Worm (Caenorhabditis elegans) whole organism, late embryonic: ENCODE data around the gene D2062.1.

Experiments used
- K02D7.2 ChIP-seq: sonication (generic microtip); optimal IDR thresholded peaks from 2 replicates; lab custom pipeline; 2017; ENCODE audit warnings: mild to moderate bottlenecking, missing genetic modification characterization, missing compliant biosample characterization
- ceh-18 ChIP-seq: sonication (generic microtip); optimal IDR thresholded peaks from 2 replicates; lab custom pipeline; 2016; ENCODE audit warnings: missing genetic modification characterization, missing compliant biosample characterization
- ceh-19 ChIP-seq: fragments of 200-800 bp; sonication (Bioruptor generic); optimal IDR thresholded peaks from 2 replicates; lab custom pipeline; 2018; ENCODE audit warnings: mild to moderate bottlenecking, missing genetic modification characterization, missing compliant biosample characterization
- ceh-22 ChIP-seq: sonication (generic microtip); optimal IDR thresholded peaks from 2 replicates; lab custom pipeline; 2017; ENCODE audit warnings: missing biosample characterization, missing genetic modification characterization
- ceh-31 ChIP-seq: sonication (generic microtip); optimal IDR thresholded peaks from 2 replicates; lab custom pipeline; 2016; ENCODE audit warnings: missing genetic modification characterization, missing compliant biosample characterization
- ceh-34 ChIP-seq: sonication (generic microtip); optimal IDR thresholded peaks from 2 replicates; lab custom pipeline; 2016; ENCODE audit warnings: mild to moderate bottlenecking, missing genetic modification characterization, missing compliant biosample characterization
- dve-1 ChIP-seq: sonication (generic microtip); optimal IDR thresholded peaks from 2 replicates; lab custom pipeline; 2017; ENCODE audit warnings: antibody characterized with exemption, mild to moderate bottlenecking, missing genetic modification characterization, missing compliant biosample characterization
- ets-4 ChIP-seq: sonication (generic microtip); optimal IDR thresholded peaks from 2 replicates; lab custom pipeline; 2016; ENCODE audit warnings: missing genetic modification characterization, missing compliant biosample characterization
- gmeb-2 ChIP-seq: sonication (generic microtip); optimal IDR thresholded peaks from 2 replicates; lab custom pipeline; 2016; ENCODE audit warnings: missing genetic modification characterization, inconsistent platforms, missing compliant biosample characterization
- hlh-8 ChIP-seq: sonication (generic microtip); optimal IDR thresholded peaks from 2 replicates; lab custom pipeline; 2016; ENCODE audit warnings: missing genotype, missing genetic modification characterization, missing compliant biosample characterization
- lin-11 ChIP-seq: fragments of 200-800 bp; sonication (Bioruptor generic); optimal IDR thresholded peaks from 2 replicates; lab custom pipeline; 2018; ENCODE audit warnings: mild to moderate bottlenecking, missing genetic modification characterization, missing compliant biosample characterization
- madf-2 ChIP-seq: sonication (generic microtip); optimal IDR thresholded peaks from 2 replicates; lab custom pipeline; 2017; ENCODE audit warnings: missing genetic modification characterization, missing compliant biosample characterization
- pag-3 ChIP-seq: sonication (generic microtip); optimal IDR thresholded peaks from 2 replicates; lab custom pipeline; 2016; ENCODE audit warnings: missing compliant biosample characterization, missing genetic modification characterization, borderline replicate concordance
- pat-9 ChIP-seq: fragments of 200-800 bp; sonication (Bioruptor generic); optimal IDR thresholded peaks from 2 replicates; lab custom pipeline; 2018; ENCODE audit warnings: mild to moderate bottlenecking, missing genetic modification characterization, moderate library complexity, missing compliant biosample characterization
- pax-1 ChIP-seq: fragments of 150-350 bp; optimal IDR thresholded peaks from 2 replicates; lab custom pipeline; 2014; ENCODE audit warnings: missing biosample characterization, missing genetic modification characterization
- pha-2 ChIP-seq: sonication (generic microtip); optimal IDR thresholded peaks from 2 replicates; lab custom pipeline; 2017; ENCODE audit warnings: mild to moderate bottlenecking, missing genetic modification characterization, missing compliant biosample characterization
- pros-1 ChIP-seq: fragments of 150-350 bp; optimal IDR thresholded peaks from 2 replicates; lab custom pipeline; 2014; ENCODE audit warnings: missing biosample characterization, missing genetic modification reagents, missing genetic modification characterization
- sox-2 ChIP-seq: fragments of 200-800 bp; sonication (Bioruptor generic); IDR thresholded peaks from 2 replicates; pipeline ENCODE4 v1.3.6; 2022; ENCODE audit warnings: missing genetic modification reagents, missing genetic modification characterization, missing compliant biosample characterization
- sox-4 ChIP-seq: sonication (generic microtip); optimal IDR thresholded peaks from 2 replicates; lab custom pipeline; 2017; ENCODE audit warnings: mild to moderate bottlenecking, missing genetic modification characterization, inconsistent platforms, missing compliant biosample characterization
- syd-9 ChIP-seq: sonication (generic microtip); optimal IDR thresholded peaks from 2 replicates; lab custom pipeline; 2016; ENCODE audit warnings: mild to moderate bottlenecking, missing genetic modification characterization, moderate library complexity, missing compliant biosample characterization
- unc-55 ChIP-seq: sonication (generic microtip); optimal IDR thresholded peaks from 2 replicates; lab custom pipeline; 2017; ENCODE audit warnings: missing biosample characterization, missing genetic modification reagents, missing genetic modification characterization
- unc-86 ChIP-seq: sonication (generic microtip); optimal IDR thresholded peaks from 2 replicates; lab custom pipeline; 2016; ENCODE audit warnings: missing genetic modification characterization, missing compliant biosample characterization
- ztf-16 ChIP-seq: sonication (generic microtip); optimal IDR thresholded peaks from 2 replicates; lab custom pipeline; 2017; ENCODE audit warnings: missing genetic modification characterization, missing compliant biosample characterization

The D2062.1 gene

DNA sequence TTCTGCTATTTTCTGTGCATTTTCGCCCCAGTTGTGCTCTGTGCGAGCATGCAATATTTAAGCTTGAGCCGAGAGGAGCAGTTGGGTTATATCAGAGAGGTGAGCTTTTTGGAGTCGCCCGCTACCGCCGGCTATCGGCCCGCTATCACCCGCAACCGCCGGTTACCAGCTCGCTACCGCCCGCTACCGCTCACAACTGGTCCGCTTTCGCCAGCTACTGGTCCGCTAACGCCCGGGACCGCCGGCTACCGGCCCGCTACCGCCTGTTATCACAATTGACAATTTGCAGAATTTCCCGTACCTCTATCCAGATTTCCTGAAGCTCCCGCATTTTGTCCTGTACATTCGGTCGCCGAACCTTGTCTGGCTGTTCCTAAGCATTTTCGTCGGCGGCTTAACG lies 2.9 kb upstream of the D2062.1 start:
- TF ChIP-seq ztf-16 (no peak), pha-2 (tag; lab: Kevin White, UChicago) (no peak)
- TF ChIP-seq, all 69 proteins: peak for 0

DNA sequence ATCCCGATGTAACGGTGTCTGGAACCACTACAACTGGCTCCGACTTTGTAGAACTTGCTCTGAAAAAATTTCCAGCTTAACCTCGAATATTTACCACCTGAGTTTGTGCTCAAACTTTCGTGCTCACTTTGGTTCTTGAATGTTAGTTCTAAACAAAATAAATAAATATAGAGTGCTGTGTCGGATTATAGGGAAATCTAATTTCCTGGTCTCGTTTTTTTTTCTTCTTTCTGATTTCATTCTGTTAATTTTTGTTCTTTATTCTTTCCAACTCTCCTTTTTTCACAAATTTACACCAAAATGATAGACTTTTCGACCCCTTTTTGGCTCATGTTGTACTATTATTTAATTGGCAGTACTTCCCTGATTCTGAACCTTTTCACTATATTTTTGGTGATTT lies 2.0 kb upstream of the D2062.1 start, which contains the start of gene sri-37:
Gene sri-37, plus strand, starts transcription at position 301 of the 400 bp plus-strand sequence.
- TF ChIP-seq sox-2, result no peak
- no peak for TF ChIP-seq madf-2 (tag; lab: Kevin White, UChicago)
- TF ChIP-seq gmeb-2 (tag; lab: Kevin White, UChicago), result no peak
- no peak for TF ChIP-seq unc-55
- TF ChIP-seq dve-1, result no peak
- no peak for TF ChIP-seq K02D7.2
- no peak for TF ChIP-seq ceh-22
- no peak for TF ChIP-seq pros-1 (tag; lab: Kevin White, UChicago)
- no peak for TF ChIP-seq pat-9 (tag; lab: Kevin White, UChicago)
- TF ChIP-seq pag-3 (tag; lab: Kevin White, UChicago), result no peak
- no peak for TF ChIP-seq ceh-18

DNA sequence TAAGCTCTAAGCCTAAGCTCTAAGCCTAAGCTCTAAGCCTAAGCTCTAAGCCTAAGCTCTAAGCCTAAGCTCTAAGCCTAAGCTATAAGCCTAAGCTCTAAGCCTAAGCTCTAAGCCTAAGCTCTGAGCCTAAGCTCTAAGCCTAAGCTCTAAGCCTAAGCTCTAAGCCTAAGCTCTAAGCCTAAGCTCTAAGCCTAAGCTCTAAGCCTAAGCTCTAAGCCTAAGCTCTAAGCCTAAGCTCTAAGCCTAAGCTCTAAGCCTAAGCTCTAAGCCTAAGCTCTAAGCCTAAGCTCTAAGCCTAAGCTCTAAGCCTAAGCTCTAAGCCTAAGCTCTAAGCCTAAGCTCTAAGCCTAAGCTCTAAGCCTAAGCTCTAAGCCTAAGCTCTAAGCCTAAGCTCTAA lies 925 bp downstream of the D2062.1 start:
- TF ChIP-seq dve-1, result peak; percentile 89

DNA sequence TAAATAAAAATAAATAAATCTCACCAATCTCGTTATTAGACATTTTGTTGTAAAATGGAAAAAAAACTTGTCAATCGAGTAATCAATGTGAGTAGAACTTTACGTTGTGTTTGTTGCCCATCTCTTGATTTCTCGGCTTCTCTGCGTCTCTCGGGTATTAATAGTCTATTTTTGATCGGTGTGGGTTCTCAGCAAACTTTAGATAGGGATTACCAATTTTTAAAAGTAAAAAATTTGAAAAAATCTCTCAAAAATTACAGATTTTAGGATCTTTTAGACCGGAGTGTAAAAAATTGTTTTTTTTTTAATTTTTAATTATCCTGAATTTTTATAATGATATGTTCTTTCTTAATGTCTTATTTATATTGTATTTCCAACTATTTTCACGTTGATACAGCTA lies 6.1 kb downstream of the D2062.1 start, which contains the start of gene F22E5.21:
Gene F22E5.21, minus strand, starts transcription at position 101 of the 400 bp plus-strand sequence.
- TF ChIP-seq ztf-16 (no peak), madf-2 (tag; lab: Kevin White, UChicago) (no peak), K02D7.2 (no peak), hlh-8 (tag; lab: Kevin White, UChicago) (no peak), ceh-31 (tag; lab: Kevin White, UChicago) (no peak)

DNA sequence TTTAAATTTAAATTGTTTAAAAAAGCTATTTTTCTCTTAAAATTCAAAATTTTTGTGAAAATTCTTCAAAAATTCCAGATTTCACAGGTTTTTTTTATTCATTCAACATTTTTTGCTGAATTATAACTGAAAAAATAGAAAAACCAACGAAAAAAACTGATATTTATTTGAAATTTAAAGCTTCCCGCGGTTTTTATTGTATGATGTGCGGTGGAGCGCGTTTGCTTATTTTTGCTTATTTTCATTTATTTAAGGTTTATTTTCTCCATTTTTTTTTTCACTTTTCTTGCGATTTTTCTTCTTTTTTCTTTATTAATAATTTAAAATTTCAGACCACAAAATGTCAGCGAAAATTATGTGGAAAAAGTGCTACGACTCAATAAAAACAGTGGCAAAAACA lies 6.8 kb downstream of the D2062.1 start, which contains the start of gene F22E5.9:
Gene F22E5.9, plus strand, starts transcription at position 327 of the 400 bp plus-strand sequence.
- TF ChIP-seq ceh-34 (no peak), ceh-19 (GFP tag; lab: Kevin White, UChicago) (no peak)

DNA sequence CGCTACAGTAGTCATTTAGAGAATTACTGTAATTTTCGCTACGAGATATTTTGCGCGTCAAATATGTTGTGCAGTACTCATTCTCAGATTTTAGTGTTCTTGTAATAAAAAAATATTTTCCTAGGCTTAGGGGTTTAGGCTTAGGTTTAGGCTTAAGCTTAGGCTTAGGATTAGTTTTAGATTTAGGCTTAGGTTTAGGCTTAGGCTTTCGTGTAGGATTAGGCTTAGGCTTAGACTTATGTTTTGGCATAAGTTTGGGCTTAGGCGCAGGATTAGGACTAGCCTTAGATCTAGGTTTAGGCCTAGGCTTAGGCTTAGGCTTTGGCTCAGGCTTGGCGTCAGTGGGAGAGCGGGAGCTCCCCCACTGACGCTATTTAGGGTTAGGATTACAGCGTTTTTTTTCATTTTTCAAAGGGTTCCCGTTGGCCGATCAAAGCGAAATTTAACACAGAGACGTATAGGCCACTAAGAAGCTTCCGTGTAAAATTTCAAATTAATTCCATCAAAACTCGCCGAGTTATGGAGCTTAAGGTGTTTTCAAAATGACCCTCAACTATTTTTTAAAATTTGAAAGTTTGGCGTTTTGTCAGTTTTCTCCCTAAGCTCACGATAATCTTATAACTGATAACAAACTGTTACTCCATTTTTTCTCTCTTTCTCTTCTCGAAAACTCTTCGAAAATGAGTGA lies 8.3 kb downstream of the D2062.1 start, which contains the start of gene F22E5.8:
Gene F22E5.8, plus strand, starts transcription at position 638 of the 688 bp plus-strand sequence.
- peak; percentile 75 for TF ChIP-seq dve-1

DNA sequence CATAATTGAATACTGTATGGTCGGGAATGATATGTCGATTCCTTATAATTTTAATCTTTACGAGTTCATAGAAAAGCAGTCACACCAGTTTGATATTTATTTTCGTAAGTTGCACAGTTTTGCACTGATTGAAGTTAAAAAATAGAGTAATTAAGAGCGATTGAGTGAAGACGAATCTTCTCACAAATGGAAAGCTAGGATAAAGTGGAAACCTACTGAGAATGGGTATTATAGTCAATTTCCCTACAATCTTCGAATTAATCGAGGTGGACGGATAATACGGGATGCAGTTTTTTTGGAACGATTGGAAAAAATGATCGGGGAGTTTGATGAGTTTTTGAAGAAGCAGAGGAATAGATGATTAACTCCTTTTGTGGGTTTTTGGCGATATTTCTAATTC lies 9.7 kb downstream of the D2062.1 start, which contains the start of gene F22E5.23:
Gene F22E5.23, plus strand, starts transcription at position 301 of the 400 bp plus-strand sequence.
- no peak for TF ChIP-seq unc-86 (tag; lab: Kevin White, UChicago)
- TF ChIP-seq ceh-22, result no peak
- no peak for TF ChIP-seq sox-4 (tag; lab: Kevin White, UChicago)
- no peak for TF ChIP-seq ztf-16
- no peak for TF ChIP-seq ets-4 (tag; lab: Kevin White, UChicago)

DNA sequence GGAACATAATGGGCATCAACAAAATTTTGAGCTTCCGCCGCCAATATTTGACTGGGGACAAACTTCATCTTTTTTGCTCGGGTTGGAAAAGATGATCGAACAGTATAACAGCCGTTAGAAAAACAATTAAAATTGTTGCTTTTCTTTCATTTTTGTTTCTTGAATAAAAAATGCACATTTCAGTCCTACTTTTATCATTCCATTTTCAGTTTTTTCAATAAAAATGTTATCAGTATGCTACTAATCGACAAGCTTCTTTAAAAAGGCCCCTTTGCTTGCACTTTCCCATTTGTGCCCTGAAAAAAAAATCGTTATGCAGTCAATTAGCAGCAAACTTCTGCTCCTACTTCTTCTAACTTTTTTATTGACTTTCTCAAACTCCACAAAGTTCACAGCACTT lies 10.5 kb downstream of the D2062.1 start, which contains the start of gene F22E5.7:
Gene F22E5.7, plus strand, starts transcription at position 301 of the 400 bp plus-strand sequence.
- no peak for TF ChIP-seq ztf-16
- TF ChIP-seq K02D7.2, result no peak
- TF ChIP-seq, all 69 proteins: peak for 0

DNA sequence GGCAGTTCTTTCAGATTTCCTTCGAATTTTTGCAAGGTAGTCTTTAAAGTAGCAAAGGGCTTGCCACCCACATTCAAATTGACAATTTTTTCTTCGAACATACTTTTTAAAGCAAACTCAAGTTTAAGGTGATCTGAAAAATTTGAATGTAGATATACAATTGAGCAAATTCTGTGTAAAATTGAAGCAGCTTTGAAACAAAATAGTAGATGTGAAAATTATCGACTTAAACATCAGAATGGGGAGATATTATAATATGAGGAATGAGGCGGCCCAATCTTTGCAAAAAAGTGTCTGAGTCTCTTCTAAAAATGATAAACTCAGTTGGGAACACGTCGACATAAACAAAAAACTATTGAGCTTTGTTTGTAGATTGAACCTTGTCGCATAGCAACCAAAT lies 13.2 kb downstream of the D2062.1 start, which contains the start of gene F22E5.11:
Gene F22E5.11, minus strand, starts transcription at position 101 of the 400 bp plus-strand sequence.
- TF ChIP-seq pax-1 (tag; lab: Kevin White, UChicago) (no peak), pha-2 (tag; lab: Kevin White, UChicago) (no peak), dve-1 (no peak), pag-3 (tag; lab: Kevin White, UChicago) (no peak), lin-11 (tag; lab: Kevin White, UChicago) (no peak), pat-9 (tag; lab: Kevin White, UChicago) (no peak), syd-9 (tag; lab: Kevin White, UChicago) (no peak)
- TF ChIP-seq, all 69 proteins: peak for 0
